Worm (Caenorhabditis elegans): ENCODE data around the gene C42C1.9.
A peak's percentile ranks its signal among the peaks of the same experiment; 100 is the strongest.

C42C1.9 gene

DNA sequence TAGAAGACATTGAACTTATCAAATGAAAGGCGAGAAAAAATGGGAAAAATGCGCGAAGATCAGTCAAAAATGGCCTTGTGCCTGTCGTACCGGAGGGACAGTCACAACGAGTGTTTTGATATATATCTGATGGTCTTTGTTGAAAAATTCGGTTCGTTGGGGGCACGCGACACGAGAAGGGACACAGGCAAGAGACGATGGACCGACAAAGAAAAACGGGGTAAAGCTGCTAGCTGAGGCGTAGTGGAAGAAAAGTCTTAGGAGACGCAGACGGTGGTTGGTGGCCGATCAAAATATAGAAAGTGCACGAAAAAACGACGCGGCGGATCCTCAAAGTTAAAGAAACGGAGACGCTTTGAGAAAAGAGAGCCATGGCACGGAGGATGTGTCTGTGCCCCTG is 46.0 kb downstream of the C42C1.9 start:
- TF ChIP-seq mdl-1 (tag; optimal IDR thresholded peaks at IDR 0.05) (peak in 1 of 2 experiments; percentile 26), F49E8.2 (tag; optimal IDR thresholded peaks at IDR 0.05; ENCODE audit: borderline replicate concordance) (no peak), nhr-237 (tag; optimal IDR thresholded peaks at IDR 0.05) (no peak), rbr-2 (tag; optimal IDR thresholded peaks at IDR 0.05) (peak; percentile 10), daf-16 (GFP tag; optimal IDR thresholded peaks at IDR 0.05) (peak in 1 of 2 experiments; percentile 42), daf-16 (tag; optimal IDR thresholded peaks at IDR 0.05) (no peak), hmg-1.1 (GFP tag; IDR thresholded peaks at IDR 0.05) (peak; percentile 54; the same call in 1 of the 2 replicates), dmd-9 (GFP tag; IDR thresholded peaks at IDR 0.05) (0 out of 2 replicates have a peak, but pooled peaks have one; percentile 10), hlh-30 (tag; optimal IDR thresholded peaks at IDR 0.05; ENCODE audit: insufficient read depth) (peak; percentile 63), unc-62 (GFP tag; optimal IDR thresholded peaks at IDR 0.05 in 1 of 2) (peak in 1 of 2 experiments; percentile 68), unc-62 (tag; optimal IDR thresholded peaks at IDR 0.05) (no peak), daf-19 (GFP tag; conservative IDR thresholded peaks at IDR 0.05) (no peak), hif-1 (tag; optimal IDR thresholded peaks at IDR 0.05) (peak in 1 of 2 experiments; percentile 28)

DNA sequence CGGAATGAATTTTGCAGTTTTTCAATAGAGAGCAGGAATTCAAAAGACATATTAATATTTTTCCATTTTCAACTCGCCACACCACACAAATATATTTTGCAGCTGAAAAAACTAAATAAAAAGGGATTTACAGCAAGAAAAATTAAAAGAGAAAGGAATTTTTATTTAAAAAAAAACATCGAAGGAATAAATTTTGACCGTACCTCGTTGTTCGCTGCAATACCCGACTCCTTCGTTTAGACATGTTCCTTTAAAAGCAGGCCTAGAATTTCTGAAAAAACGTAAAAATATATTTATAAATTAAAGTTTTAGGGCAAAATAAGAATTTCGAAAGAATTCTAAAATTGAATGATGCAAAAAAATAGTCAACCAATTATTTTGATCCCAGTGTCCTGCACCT is 46.5 kb downstream of the C42C1.9 start, which contains the start of gene F19B6.1:
Gene F19B6.1, minus strand, starts transcription at position 278 of the 400 bp plus-strand sequence.
- TF ChIP-seq ZK546.5 (tag; optimal IDR thresholded peaks at IDR 0.05) = no peak
- TF ChIP-seq zfp-2 (tag; optimal IDR thresholded peaks at IDR 0.05) = no peak
- no peak for TF ChIP-seq jun-1 (tag; optimal IDR thresholded peaks at IDR 0.05)
- TF ChIP-seq arid-1 (GFP tag; conservative IDR thresholded peaks at IDR 0.05) = no peak
- no peak for TF ChIP-seq fos-1 (tag; optimal IDR thresholded peaks at IDR 0.05)
- no peak for TF ChIP-seq gei-8 (GFP tag; optimal IDR thresholded peaks at IDR 0.05)
- no peak for TF ChIP-seq nhr-237 (tag; optimal IDR thresholded peaks at IDR 0.05)
- no peak for TF ChIP-seq dmd-6 (GFP tag; IDR thresholded peaks at IDR 0.05)
- TF ChIP-seq lin-39 (tag; optimal IDR thresholded peaks at IDR 0.05) = no peak
- TF ChIP-seq mes-2 (tag; optimal IDR thresholded peaks at IDR 0.05; ENCODE audit: poor library complexity, severe bottlenecking) = no peak
- TF ChIP-seq aly-2 (tag; optimal IDR thresholded peaks at IDR 0.05) = no peak
- no peak for TF ChIP-seq lin-13 (GFP tag; optimal IDR thresholded peaks at IDR 0.05)
- no peak for TF ChIP-seq unc-39 (tag; optimal IDR thresholded peaks at IDR 0.05)
- no peak for TF ChIP-seq Y48G9A.11 (GFP tag; IDR thresholded peaks at IDR 0.05)
- no peak for TF ChIP-seq ceh-44 (GFP tag; IDR thresholded peaks at IDR 0.05)
- TF ChIP-seq F49E8.2 (tag; optimal IDR thresholded peaks at IDR 0.05; ENCODE audit: borderline replicate concordance) = no peak
- no peak for TF ChIP-seq zip-11 (GFP tag; IDR thresholded peaks at IDR 0.05)
- no peak for TF ChIP-seq nhr-28 (tag; optimal IDR thresholded peaks at IDR 0.05)
- no peak for TF ChIP-seq ceh-62 (tag; optimal IDR thresholded peaks at IDR 0.05)

DNA sequence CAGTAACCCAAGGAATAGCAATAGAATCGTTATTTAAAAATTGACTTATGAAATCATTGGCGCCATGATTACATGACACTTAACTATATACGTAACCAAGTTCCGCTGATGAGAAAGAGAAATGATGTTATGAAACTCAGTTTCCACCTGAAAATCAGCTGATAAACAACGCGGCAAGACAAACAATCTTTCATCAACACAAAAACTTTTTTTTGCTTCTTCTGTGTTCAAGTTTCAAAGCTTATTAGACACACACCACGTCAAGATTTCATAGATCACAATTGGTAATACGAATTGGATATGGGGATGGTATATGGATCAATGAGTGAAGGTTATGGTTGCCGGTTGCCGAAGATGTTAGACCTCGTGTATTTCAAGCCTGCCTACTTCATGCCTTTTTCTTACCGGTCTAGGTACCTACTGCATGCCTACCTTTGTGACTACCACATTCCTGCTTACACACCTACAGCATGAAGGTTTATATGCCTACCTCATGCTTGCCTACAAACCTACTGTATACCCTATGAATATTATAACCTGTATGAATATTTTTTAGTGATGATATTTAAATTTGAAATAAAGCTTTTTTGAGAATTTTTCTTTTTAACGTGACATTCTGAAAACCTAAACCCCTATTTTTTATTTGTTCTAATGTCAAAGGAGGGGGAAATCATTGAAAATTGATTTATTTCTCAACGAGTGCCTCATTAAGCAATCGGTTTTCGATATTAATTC is 47.8 kb downstream of the C42C1.9 start, which contains the start of the genes F19B6.10 and wht-5:
Gene F19B6.10, plus strand, starts transcription at position 301 of the 735 bp plus-strand sequence.
Gene wht-5, plus strand, starts transcription at position 685 of the 735 bp plus-strand sequence.
- TF ChIP-seq lin-15B (tag; optimal IDR thresholded peaks at IDR 0.05) = no peak
- TF ChIP-seq jun-1 (tag; optimal IDR thresholded peaks at IDR 0.05) = no peak
- TF ChIP-seq daf-19 (GFP tag; conservative IDR thresholded peaks at IDR 0.05) = no peak
- TF ChIP-seq R02D3.7 (tag; optimal IDR thresholded peaks at IDR 0.05) = no peak
- TF ChIP-seq mdt-29 (GFP tag; IDR thresholded peaks at IDR 0.05) = no peak
- TF ChIP-seq T26A8.4 (GFP tag; IDR thresholded peaks at IDR 0.05) = no peak
- TF ChIP-seq nhr-77 (tag; optimal IDR thresholded peaks at IDR 0.05) = no peak
- TF ChIP-seq D1046.2 (GFP tag; IDR thresholded peaks at IDR 0.05) = no peak
- TF ChIP-seq nhr-111 (GFP tag; optimal IDR thresholded peaks at IDR 0.05) = no peak
- TF ChIP-seq nhr-41 (GFP tag; IDR thresholded peaks at IDR 0.05) = no peak
- no peak for TF ChIP-seq nhr-237 (tag; optimal IDR thresholded peaks at IDR 0.05)
- TF ChIP-seq dpl-1 (GFP tag; optimal IDR thresholded peaks at IDR 0.05) = no peak

Measured in whole organism, L4 larva.